Worm (Caenorhabditis elegans) whole organism, L2 larva: Measurements from ENCODE around the gene Y17G9A.3.

Source experiments
- C34F6.9 ChIP-seq: fragments of 150-350 bp; optimal IDR thresholded peaks from 2 replicates; lab custom pipeline; 2014; ENCODE audit warnings: missing biosample characterization, missing genetic modification characterization
- F13H6.1 ChIP-seq: sonication (generic microtip); optimal IDR thresholded peaks from 2 replicates; lab custom pipeline; 2016; ENCODE audit warnings: missing genetic modification characterization, missing compliant biosample characterization
- R02D3.7 ChIP-seq: fragments of 150-350 bp; optimal IDR thresholded peaks from 2 replicates; lab custom pipeline; 2014; ENCODE audit warnings: missing biosample characterization, missing genetic modification characterization
- ZK546.5 ChIP-seq: sonication (generic microtip); optimal IDR thresholded peaks from 2 replicates; lab custom pipeline; 2017; ENCODE audit warnings: missing biosample characterization, missing genetic modification characterization
- alr-1 ChIP-seq: fragments of 150-350 bp; optimal IDR thresholded peaks from 2 replicates; lab custom pipeline; 2014; ENCODE audit warnings: missing biosample characterization, missing genetic modification characterization
- ama-1 ChIP-seq: fragments of 150-350 bp; optimal IDR thresholded peaks from 2 replicates; lab custom pipeline; 2018; ENCODE audit warnings: inconsistent platforms
- blmp-1 ChIP-seq: sonication (generic microtip); optimal IDR thresholded peaks from 2 replicates; lab custom pipeline; 2017; ENCODE audit warnings: missing genetic modification characterization, mild to moderate bottlenecking, missing compliant biosample characterization, antibody characterized with exemption, moderate library complexity; ENCODE audit not compliant: insufficient read depth
- ceh-16 ChIP-seq: fragments of 150-350 bp; optimal IDR thresholded peaks from 2 replicates; lab custom pipeline; 2014; ENCODE audit warnings: missing biosample characterization, missing genetic modification characterization
- ceh-82 ChIP-seq: fragments of 150-350 bp; optimal IDR thresholded peaks from 2 replicates; lab custom pipeline; 2014; ENCODE audit warnings: missing biosample characterization, missing genetic modification characterization
- crh-2 ChIP-seq: sonication (generic microtip); optimal IDR thresholded peaks from 2 replicates; lab custom pipeline; 2017; ENCODE audit warnings: missing biosample characterization, missing genetic modification characterization
- dmd-4 ChIP-seq: sonication (generic microtip); optimal IDR thresholded peaks from 2 replicates; lab custom pipeline; 2017; ENCODE audit warnings: missing biosample characterization, missing genetic modification characterization
- elt-1 ChIP-seq: fragments of 150-350 bp; optimal IDR thresholded peaks from 2 replicates; lab custom pipeline; 2014; ENCODE audit warnings: missing biosample characterization, missing genetic modification characterization
- elt-3 ChIP-seq: sonication (generic microtip); optimal IDR thresholded peaks from 2 replicates; lab custom pipeline; 2017; ENCODE audit warnings: missing biosample characterization, missing genetic modification characterization
- fos-1 ChIP-seq: fragments of 150-350 bp; optimal IDR thresholded peaks from 2 replicates; lab custom pipeline; 2014; ENCODE audit warnings: missing biosample characterization, missing genetic modification characterization
- lin-11 ChIP-seq: fragments of 150-350 bp; sonication (generic microtip); optimal IDR thresholded peaks from 2 replicates; lab custom pipeline; 2014; ENCODE audit warnings: missing biosample characterization, missing genetic modification characterization, inconsistent platforms, mixed read lengths
- lin-13 ChIP-seq: fragments of 150-350 bp; optimal IDR thresholded peaks from 2 replicates; lab custom pipeline; 2014; ENCODE audit warnings: missing biosample characterization, missing genetic modification reagents, missing genetic modification characterization
- lsy-2 ChIP-seq, 2 experiments: fragments of 150-350 bp in 1 of 2; sonication (generic microtip) in 1 of 2; optimal IDR thresholded peaks; 2 replicates each; lab custom pipeline; 2014 to 2017; ENCODE audit warnings: missing biosample characterization in 2 of 2, missing genetic modification characterization in 2 of 2
- mab-5 ChIP-seq: fragments of 150-350 bp; optimal IDR thresholded peaks from 2 replicates; lab custom pipeline; 2014; ENCODE audit warnings: missing biosample characterization, missing genetic modification characterization
- nhr-10 ChIP-seq: sonication (generic microtip); optimal IDR thresholded peaks from 2 replicates; lab custom pipeline; 2017; ENCODE audit warnings: missing biosample characterization, missing genetic modification characterization
- nhr-12 ChIP-seq: fragments of 150-350 bp; optimal IDR thresholded peaks from 2 replicates; lab custom pipeline; 2014; ENCODE audit warnings: missing biosample characterization, missing genetic modification characterization
- nhr-21 ChIP-seq: fragments of 150-350 bp; optimal IDR thresholded peaks from 2 replicates; lab custom pipeline; 2014; ENCODE audit warnings: missing biosample characterization, missing genetic modification characterization
- nhr-23 ChIP-seq: fragments of 150-350 bp; optimal IDR thresholded peaks from 2 replicates; lab custom pipeline; 2014; ENCODE audit warnings: missing biosample characterization, missing genetic modification reagents, missing genetic modification characterization
- nhr-237 ChIP-seq: fragments of 150-350 bp; optimal IDR thresholded peaks from 2 replicates; lab custom pipeline; 2014; ENCODE audit warnings: missing biosample characterization, missing genetic modification characterization
- nhr-25 ChIP-seq: fragments of 150-350 bp; sonication (generic microtip); optimal IDR thresholded peaks from 3 replicates; lab custom pipeline; 2014; ENCODE audit warnings: missing biosample characterization, missing genetic modification characterization
- nhr-6 ChIP-seq: fragments of 150-350 bp; optimal IDR thresholded peaks from 2 replicates; lab custom pipeline; 2014; ENCODE audit warnings: missing biosample characterization, missing genetic modification characterization
- peb-1 ChIP-seq: fragments of 150-350 bp; optimal IDR thresholded peaks from 2 replicates; lab custom pipeline; 2014; ENCODE audit warnings: missing biosample characterization, missing genetic modification characterization
- sem-4 ChIP-seq: fragments of 150-350 bp; optimal IDR thresholded peaks from 2 replicates; lab custom pipeline; 2014; ENCODE audit warnings: missing biosample characterization, missing genetic modification reagents, missing genetic modification characterization
- skn-1 ChIP-seq: sonication (generic microtip); optimal IDR thresholded peaks from 2 replicates; lab custom pipeline; 2017; ENCODE audit warnings: missing biosample characterization, missing genetic modification characterization
- sma-3 ChIP-seq: sonication (generic microtip); optimal IDR thresholded peaks from 2 replicates; lab custom pipeline; 2016; ENCODE audit warnings: missing genetic modification reagents, missing genetic modification characterization, missing compliant biosample characterization
- sma-9 ChIP-seq, 2 experiments: fragments of 150-350 bp in 1 of 2; sonication (generic microtip) in 1 of 2; optimal IDR thresholded peaks; 2 replicates each; lab custom pipeline; 2014 to 2016; ENCODE audit warnings: missing genetic modification characterization in 2 of 2, mild to moderate bottlenecking in 1 of 2, missing biosample characterization in 1 of 2, missing compliant biosample characterization in 1 of 2, missing genetic modification reagents in 1 of 2, moderate library complexity in 1 of 2
- snpc-4 ChIP-seq: fragments of 150-350 bp; optimal IDR thresholded peaks from 2 replicates; lab custom pipeline; 2014; ENCODE audit warnings: missing biosample characterization, missing genetic modification characterization
- unc-55 ChIP-seq: fragments of 150-350 bp; sonication (generic microtip); optimal IDR thresholded peaks from 3 replicates; lab custom pipeline; 2014; ENCODE audit warnings: missing biosample characterization, missing genetic modification reagents, missing genetic modification characterization
- unc-62 ChIP-seq: fragments of 150-350 bp; optimal IDR thresholded peaks from 2 replicates; lab custom pipeline; 2014; ENCODE audit warnings: missing biosample characterization, missing genetic modification reagents, missing genetic modification characterization
- zag-1 ChIP-seq: fragments of 150-350 bp; optimal IDR thresholded peaks from 2 replicates; lab custom pipeline; 2014; ENCODE audit warnings: missing biosample characterization, missing genetic modification characterization
- ztf-1 ChIP-seq: fragments of 200-800 bp; sonication (Bioruptor generic); conservative IDR thresholded peaks from 2 replicates; pipeline ENCODE4 v1.3.6; 2022; ENCODE audit warnings: missing genetic modification characterization, missing compliant biosample characterization
- ztf-11 ChIP-seq: sonication (generic microtip); optimal IDR thresholded peaks from 2 replicates; lab custom pipeline; 2017; ENCODE audit warnings: missing biosample characterization, missing genetic modification characterization

The Y17G9A.3 gene

DNA sequence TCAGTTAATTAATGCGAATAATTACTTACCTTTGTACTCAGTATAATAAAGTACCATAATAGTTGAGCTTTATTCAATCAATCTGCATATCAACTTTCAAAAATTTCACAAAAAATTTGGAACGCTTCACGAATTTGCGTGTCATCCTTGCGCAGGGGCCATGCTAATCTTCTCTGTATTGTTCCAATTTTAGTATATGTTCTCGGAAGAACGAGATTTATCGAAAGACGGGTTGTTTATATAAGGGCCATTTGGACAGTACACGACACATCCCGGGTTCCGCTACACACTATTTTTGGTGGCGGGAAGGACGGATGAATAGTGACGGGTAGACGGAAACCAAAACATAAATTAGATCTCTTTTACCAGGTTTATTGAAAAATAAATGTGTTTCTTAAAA lies 6.1 kb upstream of the Y17G9A.3 start:
- TF ChIP-seq unc-62 (GFP tag; lab: Kevin White, UChicago) (no peak), ztf-11 (tag; lab: Kevin White, UChicago) (no peak)

DNA sequence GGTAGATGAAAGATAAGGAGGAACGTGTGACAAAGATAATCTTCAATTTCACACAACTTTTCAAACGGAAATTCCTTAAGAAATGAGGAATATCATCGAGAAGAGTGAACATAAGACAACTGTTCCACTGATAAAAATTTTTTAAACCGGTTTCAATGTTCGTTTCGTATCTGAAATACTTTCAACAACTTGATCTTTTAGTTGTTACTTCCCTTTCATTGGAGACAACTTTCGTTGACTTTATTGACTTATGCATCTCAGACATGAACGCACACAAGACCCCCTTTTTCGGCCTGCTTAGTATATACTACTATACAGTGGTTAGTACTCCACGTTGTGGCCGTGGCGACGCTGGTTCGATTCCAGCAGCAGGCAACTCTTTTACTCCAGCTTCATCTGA lies 3.0 kb upstream of the Y17G9A.3 start, which contains the start of the genes Y17G9A.4 and str-173:
Gene Y17G9A.4, minus strand, starts transcription at position 101 of the 400 bp plus-strand sequence.
Gene str-173, plus strand, starts transcription at position 325 of the 400 bp plus-strand sequence.
- TF ChIP-seq nhr-10 (tag; lab: Kevin White, UChicago) (no peak), ztf-11 (tag; lab: Kevin White, UChicago) (no peak)

DNA sequence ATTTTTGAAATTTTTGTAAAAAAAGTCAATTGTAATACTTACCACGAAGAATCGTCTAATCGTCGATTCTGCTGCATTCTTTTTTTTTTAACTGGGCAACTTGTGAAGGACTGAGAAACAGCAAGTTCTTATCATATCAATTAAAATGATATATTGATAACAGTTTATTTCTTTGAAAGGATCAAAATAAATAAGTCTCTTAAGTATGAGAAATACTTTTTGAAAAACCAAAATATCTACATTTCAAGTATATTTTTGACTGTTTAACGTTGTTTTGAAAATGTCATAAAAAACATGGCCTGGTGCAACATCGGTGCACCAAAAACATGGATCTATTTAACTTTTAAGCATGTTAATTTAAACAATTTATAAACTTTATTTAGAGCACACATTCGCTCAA lies 2.3 kb downstream of the Y17G9A.3 start, which contains the start of gene Y17G9A.2:
Gene Y17G9A.2, minus strand, starts transcription at position 101 of the 400 bp plus-strand sequence.
- TF ChIP-seq elt-3 (no peak), nhr-10 (tag; lab: Kevin White, UChicago) (no peak), nhr-23 (tag; lab: Kevin White, UChicago) (no peak), elt-1 (tag; lab: Kevin White, UChicago) (no peak), sma-3 (no peak), ama-1 (no peak), ZK546.5 (tag; lab: Kevin White, UChicago) (no peak), nhr-25 (tag; lab: Kevin White, UChicago) (no peak), ztf-11 (tag; lab: Kevin White, UChicago) (no peak)

DNA sequence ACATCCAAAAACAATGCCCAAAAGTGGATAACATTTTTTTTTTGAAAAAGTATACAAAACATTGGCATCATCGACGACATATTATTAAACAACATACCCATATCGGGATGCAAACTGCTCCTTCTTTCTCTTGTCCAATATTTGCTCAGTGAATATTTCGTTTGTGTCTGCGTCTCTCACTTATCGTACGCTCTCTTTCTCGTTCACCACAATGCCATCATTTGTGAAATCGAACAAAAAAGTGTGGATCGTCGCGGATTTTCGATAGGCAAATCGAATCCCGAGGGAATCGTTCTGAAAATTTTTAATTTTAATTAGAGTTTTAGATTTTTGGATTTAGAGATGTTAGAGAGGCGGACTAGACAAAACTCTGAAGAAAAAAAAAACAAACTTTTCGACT lies 11.7 kb downstream of the Y17G9A.3 start, which contains the start of gene tat-2:
Gene tat-2, minus strand, starts transcription at position 101 of the 400 bp plus-strand sequence.
- no peak for TF ChIP-seq ceh-16 (tag; lab: Kevin White, UChicago)
- no peak for TF ChIP-seq elt-3
- no peak for TF ChIP-seq nhr-21 (tag; lab: Kevin White, UChicago)
- no peak for TF ChIP-seq lsy-2 (tag; optimal IDR thresholded peaks at IDR 0.05; lab: Kevin White, UChicago)
- no peak for TF ChIP-seq nhr-25 (tag; lab: Kevin White, UChicago)
- TF ChIP-seq unc-55 (GFP tag; lab: Kevin White, UChicago), result no peak
- no peak for TF ChIP-seq sma-9 (GFP tag; optimal IDR thresholded peaks at IDR 0.05; lab: Kevin White, UChicago)
- no peak for TF ChIP-seq sma-9 (tag; optimal IDR thresholded peaks at IDR 0.05; lab: Kevin White, UChicago)
- TF ChIP-seq fos-1 (tag; lab: Kevin White, UChicago), result no peak
- no peak for TF ChIP-seq zag-1
- TF ChIP-seq nhr-6 (tag; lab: Kevin White, UChicago), result no peak
- no peak for TF ChIP-seq lin-11 (tag; lab: Kevin White, UChicago)
- no peak for TF ChIP-seq nhr-23 (tag; lab: Kevin White, UChicago)
- no peak for TF ChIP-seq alr-1 (tag; lab: Kevin White, UChicago)
- no peak for TF ChIP-seq nhr-237 (tag; lab: Kevin White, UChicago)
- no peak for TF ChIP-seq F13H6.1 (tag; lab: Kevin White, UChicago)
- no peak for TF ChIP-seq ceh-82 (tag; lab: Kevin White, UChicago)
- no peak for TF ChIP-seq crh-2 (tag; lab: Kevin White, UChicago)
- TF ChIP-seq unc-62 (GFP tag; lab: Kevin White, UChicago), result no peak
- no peak for TF ChIP-seq elt-1 (tag; lab: Kevin White, UChicago)

DNA sequence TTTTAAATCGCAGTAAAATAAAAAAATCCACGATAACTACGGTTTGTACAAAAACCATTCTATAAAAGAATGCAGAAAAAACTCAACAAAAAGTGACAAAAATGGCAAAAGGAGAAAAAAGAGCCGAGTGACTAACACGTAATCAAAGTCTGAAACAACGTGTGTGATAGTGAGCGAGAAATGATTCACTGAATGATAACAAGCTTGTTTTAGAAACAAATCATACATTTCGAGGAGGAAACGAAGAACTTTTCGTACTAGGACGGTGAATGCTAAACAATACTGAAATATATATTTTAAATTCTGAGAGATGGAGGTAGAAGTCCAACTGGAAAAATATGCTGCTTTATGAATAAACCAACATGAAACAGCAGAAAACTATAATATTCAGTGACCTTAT lies 16.4 kb downstream of the Y17G9A.3 start:
- TF ChIP-seq fos-1 (tag; lab: Kevin White, UChicago), result peak; percentile 86
- TF ChIP-seq alr-1 (tag; lab: Kevin White, UChicago), result no peak
- TF ChIP-seq, all 48 proteins: peak for 1

DNA sequence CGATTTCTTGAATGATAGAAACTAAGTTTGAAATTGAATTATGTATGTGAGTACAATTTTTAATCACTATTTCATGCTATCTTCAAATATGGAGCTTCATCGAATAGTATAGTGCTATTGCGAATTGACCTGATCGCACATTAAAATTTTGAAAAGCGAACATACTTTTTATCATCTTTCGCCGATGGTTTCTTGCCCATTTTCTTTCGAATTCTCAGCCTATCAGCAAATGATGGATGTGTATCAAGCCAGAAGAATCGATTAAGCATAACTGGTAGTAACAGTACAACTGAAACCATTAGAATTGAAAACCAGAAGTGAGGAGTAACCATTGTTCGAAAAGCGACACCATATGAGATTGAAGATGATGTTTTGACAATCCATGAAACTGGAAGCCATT lies 28.8 kb downstream of the Y17G9A.3 start:
- TF ChIP-seq R02D3.7 (tag; lab: Kevin White, UChicago) (no peak), blmp-1 (tag; lab: Kevin White, UChicago) (no peak), fos-1 (tag; lab: Kevin White, UChicago) (no peak), crh-2 (tag; lab: Kevin White, UChicago) (no peak), nhr-21 (tag; lab: Kevin White, UChicago) (no peak), sma-3 (no peak), nhr-23 (tag; lab: Kevin White, UChicago) (no peak)

DNA sequence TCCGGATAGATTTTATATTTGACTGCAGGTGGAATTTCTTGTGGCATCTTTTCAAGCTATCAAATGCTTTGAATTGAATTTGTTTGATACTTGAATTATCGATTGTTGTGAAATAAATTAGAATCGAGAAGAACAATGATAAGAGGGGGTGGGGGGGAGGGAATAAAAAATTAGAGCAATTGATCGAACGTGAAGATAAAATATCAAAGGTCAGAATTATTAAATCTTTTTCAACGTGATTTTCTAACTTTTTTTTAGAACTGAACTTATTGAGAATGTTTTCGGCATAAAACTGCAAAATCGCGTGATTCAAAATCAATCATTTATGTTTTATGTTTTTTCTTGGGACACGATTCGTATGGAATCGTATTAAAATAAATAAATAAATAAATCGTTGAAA lies 31.3 kb downstream of the Y17G9A.3 start, which contains the start of gene mpz-4:
Gene mpz-4, minus strand, starts transcription at position 101 of the 400 bp plus-strand sequence.
- TF ChIP-seq nhr-12 (tag; lab: Kevin White, UChicago) (no peak), mab-5 (tag; lab: Kevin White, UChicago) (no peak), lin-13 (GFP tag; lab: Kevin White, UChicago) (no peak), alr-1 (tag; lab: Kevin White, UChicago) (no peak), peb-1 (tag; lab: Kevin White, UChicago) (no peak), ama-1 (no peak), nhr-237 (tag; lab: Kevin White, UChicago) (no peak), ZK546.5 (tag; lab: Kevin White, UChicago) (no peak), snpc-4 (no peak), C34F6.9 (no peak), ztf-11 (tag; lab: Kevin White, UChicago) (no peak), skn-1 (tag; lab: Kevin White, UChicago) (no peak), elt-3 (no peak), dmd-4 (no peak), ztf-1 (GFP tag; lab: Robert Waterston, UW) (no peak), sem-4 (tag; lab: Kevin White, UChicago) (no peak)
